Fruit fly (Drosophila melanogaster): Measurements from ENCODE around the gene EndoA.

DNA sequence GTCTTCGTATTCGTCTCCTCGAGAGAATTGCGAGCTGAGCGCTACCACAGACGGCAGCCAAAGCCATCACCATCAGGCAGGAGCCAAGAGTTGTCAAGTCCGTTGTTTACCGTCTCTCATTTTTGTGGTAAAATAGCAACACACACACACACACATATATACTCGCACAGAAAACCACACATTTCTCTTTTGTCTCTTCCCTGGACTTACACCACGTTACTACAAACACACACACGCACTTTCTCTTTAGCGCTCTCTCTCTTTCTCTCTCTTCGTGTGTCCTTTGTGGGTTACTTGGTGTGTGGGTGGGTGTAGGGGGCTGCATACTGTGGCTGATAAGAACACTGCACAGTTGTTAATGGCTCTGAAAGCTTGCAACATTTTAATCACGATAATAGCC is 25.3 kb downstream of the EndoA start:
- TF ChIP-seq sug (tag; optimal IDR thresholded peaks at IDR 0.05) (no peak), maf-S (GFP tag; optimal IDR thresholded peaks at IDR 0.05) (no peak), Hey (tag; optimal IDR thresholded peaks at IDR 0.05) (no peak), corto (GFP tag; optimal IDR thresholded peaks at IDR 0.05) (no peak), zen2 (GFP tag; IDR thresholded peaks at IDR 0.05; ENCODE audit: partially characterized antibody) (no peak), CG18476 (GFP tag; optimal IDR thresholded peaks at IDR 0.05) (no peak), Dip3 (GFP tag; optimal IDR thresholded peaks at IDR 0.05) (no peak)

Data from whole organism, embryonic.